Worm (Caenorhabditis elegans): ENCODE data around the gene B0273.1.
"Not testable (repeated sequence)": the region's sequence is repeated elsewhere in the genome, so short reads cannot be mapped to it uniquely, and the experiment has no call there.

B0273.1 gene

DNA sequence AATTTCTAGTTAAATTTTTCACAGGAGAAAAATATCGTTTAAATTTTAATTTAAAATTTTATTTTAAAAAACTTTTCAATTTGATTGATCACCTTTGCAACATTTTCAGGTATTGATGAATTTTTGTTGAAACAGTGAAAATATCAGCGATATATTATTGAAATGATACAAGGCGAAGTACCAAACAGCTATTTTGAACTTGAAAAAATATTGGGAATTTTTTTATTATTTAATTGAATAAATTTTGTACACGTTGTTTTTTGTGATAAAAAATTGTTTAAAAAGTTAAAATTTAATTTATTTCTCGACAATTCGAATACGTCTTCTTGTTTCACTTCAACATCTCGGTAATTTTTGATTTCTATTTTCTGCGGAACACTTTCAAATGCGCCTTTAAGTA is at the start of gene B0273.1:
Gene B0273.1 (plus strand): TSS at position 301 of the 400 bp plus-strand sequence.
- TF ChIP-seq tab-1 (GFP tag; IDR thresholded peaks at IDR 0.05) = no peak
- TF ChIP-seq klf-2 (GFP tag; conservative IDR thresholded peaks at IDR 0.05) = no peak
- TF ChIP-seq T22C8.4 (GFP tag; IDR thresholded peaks at IDR 0.05) = no peak
- TF ChIP-seq ztf-23 (GFP tag; IDR thresholded peaks at IDR 0.05) = no peak
- TF ChIP-seq flt-1 (GFP tag; IDR thresholded peaks at IDR 0.05) = no peak
- no peak for TF ChIP-seq cog-1 (tag; optimal IDR thresholded peaks at IDR 0.05)
- TF ChIP-seq ztf-29 (GFP tag; IDR thresholded peaks at IDR 0.05) = no peak
- no peak for TF ChIP-seq ref-1 (GFP tag; conservative IDR thresholded peaks at IDR 0.05)
- no peak for TF ChIP-seq med-1 (GFP tag; optimal IDR thresholded peaks at IDR 0.05; ENCODE audit: insufficient read depth)

DNA sequence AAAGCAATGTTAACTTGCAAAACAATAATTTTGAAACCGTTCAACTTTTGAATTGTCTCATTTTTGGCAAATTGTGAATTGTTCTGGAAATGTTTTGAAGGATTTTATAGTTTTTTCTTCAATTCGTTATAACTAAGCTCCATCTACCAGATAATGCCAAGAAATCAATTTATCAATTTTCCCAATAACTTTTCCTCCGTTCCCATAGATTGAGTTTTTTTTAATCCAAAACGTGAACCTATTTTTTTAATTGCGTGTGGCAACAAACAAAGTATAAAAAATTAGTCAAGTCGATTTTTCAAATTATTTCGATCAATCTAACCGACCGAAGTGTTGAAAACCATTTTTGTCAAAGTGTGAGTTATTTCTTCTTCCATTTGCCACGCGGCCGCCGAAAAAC is 41.1 kb upstream of the B0273.1 start, which contains the start of gene Y4C6A.4:
Gene Y4C6A.4 (plus strand): TSS at position 301 of the 400 bp plus-strand sequence.
- TF ChIP-seq T22C8.4 (GFP tag; IDR thresholded peaks at IDR 0.05) (no peak), klf-2 (GFP tag; conservative IDR thresholded peaks at IDR 0.05) (no peak), ztf-23 (GFP tag; IDR thresholded peaks at IDR 0.05) (no peak), tab-1 (GFP tag; IDR thresholded peaks at IDR 0.05) (no peak), med-1 (GFP tag; optimal IDR thresholded peaks at IDR 0.05; ENCODE audit: insufficient read depth) (no peak), flt-1 (GFP tag; IDR thresholded peaks at IDR 0.05) (no peak), cog-1 (tag; optimal IDR thresholded peaks at IDR 0.05) (no peak), ref-1 (GFP tag; conservative IDR thresholded peaks at IDR 0.05) (no peak), ztf-29 (GFP tag; IDR thresholded peaks at IDR 0.05) (no peak)

DNA sequence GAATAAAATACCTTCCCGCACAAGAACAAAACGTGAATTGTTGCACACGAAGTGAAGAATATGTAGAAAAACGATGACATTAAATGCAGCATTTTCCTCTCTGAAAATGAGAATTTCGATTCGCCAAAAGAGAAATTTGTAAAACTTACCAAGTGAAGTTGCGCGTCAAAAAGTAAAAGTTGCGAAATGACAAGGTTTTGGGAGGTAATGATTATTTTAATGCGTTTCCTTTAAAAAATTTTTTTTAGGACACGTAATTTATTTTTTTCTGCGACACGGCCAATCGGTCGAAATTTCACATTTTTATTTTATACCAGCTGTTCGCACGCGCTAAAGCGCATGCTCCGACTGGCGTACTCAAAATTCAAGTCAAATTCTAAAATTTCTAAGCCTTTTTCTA is 37.8 kb upstream of the B0273.1 start, which contains the start of gene Y4C6A.3:
Gene Y4C6A.3 (minus strand): TSS at position 101 of the 400 bp plus-strand sequence.
- TF ChIP-seq ztf-29, flt-1, ztf-23 (GFP tag; IDR thresholded peaks at IDR 0.05): not testable (repeated sequence)

DNA sequence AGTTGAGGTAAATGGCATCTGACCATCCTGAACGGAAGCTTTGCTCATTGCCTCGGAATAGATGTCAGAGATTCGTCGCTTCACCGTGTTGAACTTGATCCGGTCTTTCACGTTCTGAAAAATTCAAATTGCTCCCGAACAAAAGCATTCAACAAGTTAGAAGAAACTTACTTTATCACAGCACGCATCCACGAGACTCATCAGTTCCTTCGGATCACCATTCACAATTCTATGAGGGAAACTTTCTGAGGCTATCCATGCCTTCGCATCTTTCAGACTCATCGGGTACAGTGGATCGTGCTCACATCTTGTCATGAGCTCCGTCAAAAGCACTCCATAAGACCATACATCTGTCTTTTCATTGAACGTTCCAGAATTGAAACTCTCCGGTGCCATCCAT is 31.0 kb upstream of the B0273.1 start:
- TF ChIP-seq flt-1 (GFP tag; IDR thresholded peaks at IDR 0.05) = no peak
- no peak for TF ChIP-seq ztf-29 (GFP tag; IDR thresholded peaks at IDR 0.05)
- no peak for TF ChIP-seq ref-1 (GFP tag; conservative IDR thresholded peaks at IDR 0.05)
- TF ChIP-seq ztf-23 (GFP tag; IDR thresholded peaks at IDR 0.05) = no peak
- TF ChIP-seq klf-2 (GFP tag; conservative IDR thresholded peaks at IDR 0.05) = no peak
- TF ChIP-seq T22C8.4 (GFP tag; IDR thresholded peaks at IDR 0.05) = no peak
- TF ChIP-seq tab-1 (GFP tag; IDR thresholded peaks at IDR 0.05) = no peak
- no peak for TF ChIP-seq med-1 (GFP tag; optimal IDR thresholded peaks at IDR 0.05; ENCODE audit: insufficient read depth)
- TF ChIP-seq cog-1 (tag; optimal IDR thresholded peaks at IDR 0.05) = no peak

DNA sequence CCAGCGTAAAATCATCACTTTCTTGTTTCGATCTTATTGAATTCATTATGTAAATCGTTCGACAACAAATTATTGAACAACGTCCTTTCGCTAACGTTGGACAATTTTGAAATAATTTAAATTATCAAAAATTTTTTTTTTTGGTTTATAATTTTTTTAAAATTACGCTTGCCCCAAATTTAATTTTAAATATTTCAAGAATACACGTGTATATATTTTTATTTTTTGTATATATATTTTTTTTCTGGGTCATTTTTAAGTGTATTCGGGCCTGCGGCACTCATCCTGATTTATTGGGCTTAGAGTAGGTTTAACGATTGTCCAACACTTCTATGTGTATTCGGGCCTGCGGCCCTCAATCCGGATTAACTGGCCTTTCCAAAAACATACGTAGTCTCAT is 29.4 kb upstream of the B0273.1 start, which contains the start of gene Y52D5A.2:
Gene Y52D5A.2 (minus strand): TSS at position 101 of the 400 bp plus-strand sequence.
- not testable (repeated sequence) for TF ChIP-seq ztf-23 (GFP tag; IDR thresholded peaks at IDR 0.05); flt-1 (GFP tag; IDR thresholded peaks at IDR 0.05); ref-1 (GFP tag; conservative IDR thresholded peaks at IDR 0.05)

DNA sequence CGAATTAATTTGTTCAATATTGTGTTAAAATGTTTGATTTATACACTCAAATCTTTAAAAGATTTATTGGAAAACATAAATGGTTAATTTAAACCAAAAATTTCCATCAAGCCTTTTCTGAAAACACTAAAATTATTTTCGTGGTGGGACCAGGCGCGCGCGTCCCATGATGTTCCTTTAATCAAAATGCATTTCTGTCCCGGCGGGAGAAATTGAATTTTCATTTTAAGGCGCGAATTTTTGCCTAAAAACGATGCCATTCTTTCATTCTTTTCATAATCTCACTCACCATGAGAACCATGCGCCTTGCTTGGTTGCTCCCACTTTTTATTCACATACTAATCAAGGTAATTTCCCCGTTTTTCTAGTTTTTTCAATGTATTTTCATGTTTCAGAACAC is 24.1 kb upstream of the B0273.1 start, which contains the start of gene rme-2:
Gene rme-2 (plus strand): TSS at position 288 of the 400 bp plus-strand sequence.
- TF ChIP-seq med-1 (GFP tag; optimal IDR thresholded peaks at IDR 0.05; ENCODE audit: insufficient read depth) = no peak

DNA sequence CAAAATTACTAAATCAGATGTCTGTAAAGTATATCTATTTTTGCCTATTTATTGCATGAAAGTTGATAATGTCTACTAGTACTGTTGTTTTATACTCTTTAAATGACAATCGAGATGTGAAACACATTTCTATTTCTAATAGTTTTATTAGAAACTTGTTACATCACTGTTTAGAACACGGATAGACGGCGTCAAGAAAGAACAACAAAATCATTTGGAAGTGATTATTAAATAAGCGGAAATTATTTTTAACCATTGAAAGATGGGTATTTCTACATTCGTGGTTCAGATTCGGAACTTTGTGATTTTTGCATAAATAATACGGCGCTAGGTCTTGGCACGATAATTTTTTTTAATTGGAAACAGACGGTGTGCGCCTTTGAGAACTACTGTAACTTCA is 20.7 kb upstream of the B0273.1 start:
- TF ChIP-seq ref-1 (GFP tag; conservative IDR thresholded peaks at IDR 0.05) (no peak), ztf-29 (GFP tag; IDR thresholded peaks at IDR 0.05) (no peak), ztf-23 (GFP tag; IDR thresholded peaks at IDR 0.05) (no peak), flt-1 (GFP tag; IDR thresholded peaks at IDR 0.05) (no peak), med-1 (GFP tag; optimal IDR thresholded peaks at IDR 0.05; ENCODE audit: insufficient read depth) (no peak), cog-1 (tag; optimal IDR thresholded peaks at IDR 0.05) (no peak), T22C8.4 (GFP tag; IDR thresholded peaks at IDR 0.05) (no peak), klf-2 (GFP tag; conservative IDR thresholded peaks at IDR 0.05) (no peak), tab-1 (GFP tag; IDR thresholded peaks at IDR 0.05) (no peak)

DNA sequence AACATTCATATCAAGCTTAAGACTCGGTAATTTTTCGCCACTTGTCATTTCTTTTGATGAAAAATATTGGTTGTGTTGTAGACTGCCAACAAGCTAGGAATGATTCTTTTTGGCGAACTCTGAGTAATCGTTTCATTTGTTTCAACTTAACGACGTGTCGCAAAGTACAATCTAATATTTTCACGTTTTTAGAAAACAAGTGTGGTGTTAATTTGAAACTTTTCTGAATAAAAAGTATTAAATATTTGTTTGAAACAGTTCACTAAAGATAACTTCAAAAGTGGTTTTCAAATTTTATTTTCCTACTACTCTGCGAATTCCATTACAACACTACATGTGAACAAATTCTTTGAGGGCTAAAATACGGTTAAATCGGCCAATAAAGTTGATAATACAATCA is 17.3 kb upstream of the B0273.1 start, which contains the start of gene T11F8.4:
Gene T11F8.4 (minus strand): TSS at position 101 of the 400 bp plus-strand sequence.
- TF ChIP-seq cog-1 (tag; optimal IDR thresholded peaks at IDR 0.05) (no peak), ref-1 (GFP tag; conservative IDR thresholded peaks at IDR 0.05) (no peak), flt-1 (GFP tag; IDR thresholded peaks at IDR 0.05) (no peak)

DNA sequence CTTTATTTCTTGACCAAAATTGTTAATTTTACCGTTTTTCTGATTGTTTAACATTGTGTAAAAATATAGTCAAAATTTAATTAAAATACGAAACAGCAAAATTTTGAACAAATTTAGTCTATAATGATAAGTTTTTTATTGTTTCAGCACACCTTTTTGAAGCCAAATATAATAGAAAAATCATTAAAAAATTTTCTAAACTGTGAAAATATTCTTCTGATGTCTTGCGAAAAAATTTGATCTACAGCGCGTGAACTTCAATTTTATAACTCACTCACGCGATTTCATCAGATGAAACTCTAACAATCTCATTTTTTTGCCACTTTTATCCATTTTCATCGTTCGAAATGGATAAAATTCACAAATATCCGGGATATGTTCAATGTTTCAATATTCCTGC is 14.5 kb upstream of the B0273.1 start, which contains the start of gene T11F8.1:
Gene T11F8.1 (plus strand): TSS at position 301 of the 400 bp plus-strand sequence.
- TF ChIP-seq T22C8.4 (GFP tag; IDR thresholded peaks at IDR 0.05) (no peak), ztf-23 (GFP tag; IDR thresholded peaks at IDR 0.05) (no peak), med-1 (GFP tag; optimal IDR thresholded peaks at IDR 0.05; ENCODE audit: insufficient read depth) (no peak)

DNA sequence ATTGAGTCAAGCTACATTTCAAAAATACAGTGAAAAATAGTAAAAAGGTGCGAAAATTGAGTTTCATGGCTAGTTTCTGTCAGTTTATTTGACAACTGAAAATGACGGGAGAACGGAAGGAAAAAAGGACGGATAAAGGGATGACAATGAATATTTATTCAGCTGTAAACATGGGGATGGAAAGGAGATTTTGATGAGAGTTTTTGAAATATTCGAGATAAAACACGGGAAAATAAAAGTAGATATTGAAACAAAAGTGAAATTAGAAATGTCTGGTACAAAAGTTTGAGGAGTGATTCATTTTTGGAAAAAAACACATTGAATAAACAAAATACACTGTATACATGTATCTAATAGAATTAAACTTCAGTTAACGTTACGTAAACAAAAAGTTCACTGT is 11.6 kb upstream of the B0273.1 start, which contains the start of gene T11F8.12:
Gene T11F8.12 (minus strand): TSS at position 101 of the 400 bp plus-strand sequence.
- TF ChIP-seq ztf-23 (GFP tag; IDR thresholded peaks at IDR 0.05) (no peak), flt-1 (GFP tag; IDR thresholded peaks at IDR 0.05) (no peak), klf-2 (GFP tag; conservative IDR thresholded peaks at IDR 0.05) (no peak)

DNA sequence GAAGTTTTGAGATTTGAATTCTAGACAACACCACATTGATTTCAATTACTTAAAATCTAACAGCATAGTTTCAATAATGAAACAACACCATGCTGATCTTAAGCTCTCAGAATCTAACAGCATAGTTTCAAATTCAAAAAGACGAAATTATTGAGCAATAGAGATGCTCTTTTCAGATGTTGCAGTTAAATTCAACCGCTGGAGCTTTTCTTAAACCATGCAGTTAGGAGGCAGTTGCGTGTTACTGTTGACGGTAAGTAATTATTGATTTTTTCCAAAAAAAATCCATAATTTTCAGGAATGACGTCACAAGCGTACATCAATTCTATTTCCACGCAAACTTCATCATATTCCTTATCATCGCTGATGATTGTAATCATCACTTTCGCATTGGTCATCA is 11.1 kb upstream of the B0273.1 start, which contains the start of gene T11F8.5:
Gene T11F8.5 (plus strand): TSS at position 301 of the 400 bp plus-strand sequence.
- no peak for TF ChIP-seq cog-1 (tag; optimal IDR thresholded peaks at IDR 0.05)
- TF ChIP-seq T22C8.4 (GFP tag; IDR thresholded peaks at IDR 0.05) = no peak
- TF ChIP-seq ztf-29 (GFP tag; IDR thresholded peaks at IDR 0.05) = no peak
- no peak for TF ChIP-seq klf-2 (GFP tag; conservative IDR thresholded peaks at IDR 0.05)
- no peak for TF ChIP-seq tab-1 (GFP tag; IDR thresholded peaks at IDR 0.05)
- no peak for TF ChIP-seq med-1 (GFP tag; optimal IDR thresholded peaks at IDR 0.05; ENCODE audit: insufficient read depth)
